Worm (Caenorhabditis elegans): ENCODE results near the gene K12H6.5.

DNA sequence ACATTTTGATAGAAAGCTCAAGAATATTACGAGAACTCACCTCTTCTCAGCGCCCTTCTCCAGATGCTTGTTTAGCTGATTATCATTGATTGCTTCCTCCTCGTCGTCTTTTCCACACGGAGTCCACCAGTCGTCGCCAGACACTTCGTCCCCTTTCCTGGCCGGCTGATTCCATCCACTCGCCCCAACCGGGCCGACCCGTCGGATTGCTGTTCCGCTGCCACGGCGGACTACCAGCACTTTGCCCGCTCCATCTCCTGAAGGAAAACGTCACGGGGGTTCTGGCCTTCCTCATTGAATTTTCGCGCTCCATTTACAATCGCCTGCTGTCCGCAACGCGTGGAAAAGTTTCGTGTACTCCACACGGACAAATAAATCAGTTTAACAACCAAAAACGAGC, 42.6 kb downstream of the K12H6.5 start:
- TF ChIP-seq T22C8.4 (GFP tag; IDR thresholded peaks at IDR 0.05) (no peak), ztf-29 (GFP tag; IDR thresholded peaks at IDR 0.05) (no peak), ztf-23 (GFP tag; IDR thresholded peaks at IDR 0.05) (no peak), tab-1 (GFP tag; IDR thresholded peaks at IDR 0.05) (no peak)
